Worm (Caenorhabditis elegans) whole organism, midembryonic: ENCODE data around the gene flp-14.

Source experiments
- T22C8.4 ChIP-seq: fragments of 200-800 bp; sonication (Bioruptor generic); IDR thresholded peaks from 2 replicates; pipeline ENCODE4 v1.3.6; 2022; ENCODE audit warnings: missing genetic modification characterization, missing compliant biosample characterization
- cog-1 ChIP-seq: sonication (generic microtip); optimal IDR thresholded peaks from 2 replicates; lab custom pipeline; 2016; ENCODE audit warnings: missing genetic modification characterization, missing compliant biosample characterization
- flt-1 ChIP-seq: fragments of 200-800 bp; sonication (Bioruptor generic); IDR thresholded peaks from 2 replicates; pipeline ENCODE4 v1.3.6; 2022; ENCODE audit warnings: missing genetic modification characterization, missing compliant biosample characterization
- klf-2 ChIP-seq: fragments of 200-800 bp; sonication (Bioruptor generic); conservative IDR thresholded peaks from 2 replicates; pipeline ENCODE4 v1.3.6; 2022; ENCODE audit warnings: missing genetic modification reagents, missing genetic modification characterization, missing compliant biosample characterization
- med-1 ChIP-seq: sonication (generic microtip); optimal IDR thresholded peaks from 2 replicates; lab custom pipeline; 2017; ENCODE audit warnings: missing genetic modification characterization, mild to moderate bottlenecking, missing compliant biosample characterization, antibody characterized with exemption, missing genetic modification reagents; ENCODE audit not compliant: insufficient read depth
- ref-1 ChIP-seq: fragments of 200-800 bp; sonication (Bioruptor generic); conservative IDR thresholded peaks from 2 replicates; pipeline ENCODE4 v1.3.6; 2022; ENCODE audit warnings: missing genetic modification reagents, missing genetic modification characterization, missing compliant biosample characterization
- tab-1 ChIP-seq: fragments of 200-800 bp; sonication (Bioruptor generic); IDR thresholded peaks from 2 replicates; pipeline ENCODE4 v1.3.6; 2022; ENCODE audit warnings: missing genetic modification characterization, missing compliant biosample characterization
- ztf-23 ChIP-seq: fragments of 200-800 bp; sonication (Bioruptor generic); IDR thresholded peaks from 2 replicates; pipeline ENCODE4 v1.3.6; 2022; ENCODE audit warnings: missing genetic modification reagents, missing genetic modification characterization, missing compliant biosample characterization
- ztf-29 ChIP-seq: fragments of 200-800 bp; sonication (Bioruptor generic); IDR thresholded peaks from 2 replicates; pipeline ENCODE4 v1.3.6; 2022; ENCODE audit warnings: missing genetic modification reagents, missing genetic modification characterization, missing compliant biosample characterization

flp-14 gene

DNA sequence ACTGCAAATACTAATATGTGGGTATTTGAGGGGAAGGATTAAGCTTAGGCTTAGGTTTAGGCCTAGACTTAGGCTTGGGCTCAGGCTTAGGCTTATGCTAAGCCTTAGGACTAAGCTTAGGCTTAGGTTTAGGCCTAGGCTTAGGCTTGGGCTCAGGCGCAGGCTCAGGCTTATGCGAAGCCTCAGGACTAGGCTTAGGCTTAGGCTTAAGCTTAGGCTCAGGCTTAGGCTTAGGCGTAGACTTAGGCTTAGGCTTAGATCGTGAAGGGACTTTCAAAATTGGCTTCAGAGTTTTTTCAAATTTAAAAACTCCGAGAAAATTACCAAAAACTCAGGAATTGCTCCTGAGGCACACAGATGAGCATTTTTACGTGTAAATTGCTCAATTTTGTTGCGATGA, 34.8 kb downstream of the flp-14 start:
- TF ChIP-seq ztf-29 (GFP tag; lab: Robert Waterston, UW) (peak; percentile 58; the same call in 1 of the 2 replicates), T22C8.4 (GFP tag; lab: Robert Waterston, UW) (no peak), ref-1 (GFP tag; lab: Robert Waterston, UW) (no peak), klf-2 (GFP tag; lab: Robert Waterston, UW) (no peak), tab-1 (GFP tag; lab: Robert Waterston, UW) (no peak), flt-1 (GFP tag; lab: Robert Waterston, UW) (no peak), med-1 (GFP tag; lab: Kevin White, UChicago) (no peak)

DNA sequence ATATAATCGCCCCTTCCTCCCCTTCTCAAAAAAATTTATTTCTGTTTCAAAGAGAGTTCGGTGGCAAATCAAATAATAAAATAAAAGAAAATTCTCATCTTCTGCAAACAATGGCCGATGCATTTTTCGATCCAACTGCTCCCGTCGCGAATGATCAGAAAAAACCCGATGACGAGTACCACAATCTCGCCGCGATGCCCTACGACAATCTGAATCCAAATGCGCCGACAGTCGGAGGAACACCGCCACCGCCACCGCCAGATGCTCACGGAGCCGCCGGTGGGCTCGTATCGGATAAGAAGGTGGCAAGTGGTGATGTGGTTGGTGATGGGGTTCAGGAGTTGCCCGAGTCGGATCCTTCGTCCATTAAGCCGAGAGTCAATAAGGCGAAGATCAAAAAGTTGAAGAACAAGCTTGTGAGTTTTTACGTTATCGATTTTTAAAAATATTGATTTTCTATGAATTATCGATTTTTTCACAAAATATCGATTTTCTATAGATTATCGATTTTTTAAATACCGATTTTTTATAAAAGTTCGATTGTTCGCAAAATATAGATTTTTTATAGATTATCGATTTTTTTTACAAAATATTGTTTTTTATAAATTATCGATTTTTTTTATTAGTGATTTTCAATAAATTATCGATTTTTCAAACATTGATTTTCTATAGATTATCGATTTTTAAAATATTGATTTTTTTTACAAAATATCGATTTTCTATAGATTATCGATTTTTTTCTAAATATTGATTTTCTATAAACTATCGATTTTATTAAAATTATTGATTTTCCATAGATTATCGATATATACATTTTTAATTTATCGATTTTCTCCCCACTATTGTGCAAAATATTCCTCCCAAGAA, 41.3 kb downstream of the flp-14 start, which contains the start of gene Y39E4A.1:
Gene Y39E4A.1, plus strand, starts transcription at position 51 of the 867 bp plus-strand sequence.
- peak; percentile 87 for TF ChIP-seq T22C8.4 (GFP tag; lab: Robert Waterston, UW)
- TF ChIP-seq ztf-23 (GFP tag; lab: Robert Waterston, UW), result no peak

DNA sequence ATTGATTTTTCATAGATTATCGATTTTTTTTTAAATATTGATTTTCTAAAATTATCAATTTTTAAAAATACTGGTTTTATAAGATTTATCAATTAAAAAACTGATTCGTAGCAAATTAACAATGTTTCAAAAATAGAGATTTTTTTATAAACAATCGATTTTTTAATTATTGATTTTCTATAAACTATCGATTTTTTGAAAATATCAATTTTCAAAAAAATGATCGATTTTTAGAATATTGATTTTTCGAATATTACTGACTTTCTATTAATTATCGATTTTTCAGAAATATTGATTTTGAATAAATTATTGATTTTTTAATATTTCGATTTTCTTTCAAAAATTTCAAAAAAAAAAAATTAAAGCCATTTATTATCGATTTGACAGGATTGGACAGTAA, 42.3 kb downstream of the flp-14 start:
- TF ChIP-seq T22C8.4 (GFP tag; lab: Robert Waterston, UW) (peak; percentile 24), med-1 (GFP tag; lab: Kevin White, UChicago) (no peak)

DNA sequence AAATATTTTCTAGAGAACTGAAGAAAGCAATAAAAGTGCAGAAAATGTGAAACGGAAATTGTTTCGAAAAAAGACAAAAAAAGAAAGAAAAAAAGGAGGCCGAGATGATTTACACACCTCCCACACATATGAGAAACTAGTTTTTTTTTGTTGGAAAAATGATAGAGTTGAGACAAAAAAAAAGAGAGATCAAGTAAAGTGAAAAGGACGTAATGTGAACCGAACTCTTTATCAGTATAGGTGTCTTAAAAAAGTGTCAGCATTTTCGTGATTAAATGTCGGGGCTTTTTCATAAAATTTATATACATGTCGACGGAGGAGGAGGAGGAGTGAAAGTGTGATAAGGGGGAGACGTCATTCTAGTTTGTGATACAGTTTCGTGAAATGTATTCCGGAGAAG, 49.0 kb downstream of the flp-14 start:
- TF ChIP-seq klf-2 (GFP tag; lab: Robert Waterston, UW), result no peak
- no peak for TF ChIP-seq ref-1 (GFP tag; lab: Robert Waterston, UW)
- no peak for TF ChIP-seq med-1 (GFP tag; lab: Kevin White, UChicago)
- TF ChIP-seq tab-1 (GFP tag; lab: Robert Waterston, UW), result no peak
- TF ChIP-seq T22C8.4 (GFP tag; lab: Robert Waterston, UW), result no peak
- TF ChIP-seq ztf-29 (GFP tag; lab: Robert Waterston, UW), result no peak
- TF ChIP-seq cog-1, result no peak
- no peak for TF ChIP-seq flt-1 (GFP tag; lab: Robert Waterston, UW)
- no peak for TF ChIP-seq ztf-23 (GFP tag; lab: Robert Waterston, UW)

DNA sequence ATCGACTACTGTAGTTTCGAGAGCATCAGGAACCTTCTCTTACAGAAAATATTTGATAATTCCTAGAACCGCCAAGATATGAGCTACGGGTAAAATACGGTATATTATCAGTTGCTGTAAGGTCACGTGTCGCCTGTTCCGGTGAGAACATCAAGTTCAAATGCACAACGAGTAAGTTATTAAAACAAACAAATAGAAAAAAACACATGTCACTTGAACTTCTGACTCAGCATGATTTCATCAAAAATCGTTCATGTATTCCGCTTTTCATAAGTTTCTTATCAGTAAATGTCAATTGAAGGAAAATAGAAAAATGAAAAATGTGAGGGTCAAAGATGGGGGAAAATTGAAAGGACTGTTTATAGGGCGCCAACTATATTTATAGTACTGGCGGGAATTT, 50.4 kb downstream of the flp-14 start:
- no peak for TF ChIP-seq T22C8.4 (GFP tag; lab: Robert Waterston, UW)
- TF ChIP-seq cog-1, result no peak
- TF ChIP-seq ztf-23 (GFP tag; lab: Robert Waterston, UW), result no peak
- no peak for TF ChIP-seq klf-2 (GFP tag; lab: Robert Waterston, UW)
- TF ChIP-seq flt-1 (GFP tag; lab: Robert Waterston, UW), result no peak
- TF ChIP-seq med-1 (GFP tag; lab: Kevin White, UChicago), result no peak
- no peak for TF ChIP-seq ztf-29 (GFP tag; lab: Robert Waterston, UW)
- TF ChIP-seq tab-1 (GFP tag; lab: Robert Waterston, UW), result no peak
- TF ChIP-seq ref-1 (GFP tag; lab: Robert Waterston, UW), result no peak
